Fruit fly (Drosophila melanogaster): ENCODE measurements around the gene if.

The if gene

dm6 chrX:16751579-16752156 lies 31.6 kb downstream of the if start, which contains the start of gene goe (continued):
- TF ChIP-seq knrl (GFP tag; IDR thresholded peaks at IDR 0.05; ENCODE audit: partially characterized antibody) (peak; percentile 87), CG11723 (GFP tag; optimal IDR thresholded peaks at IDR 0.05) (peak; percentile 64), Eip74EF (GFP tag; optimal IDR thresholded peaks at IDR 0.05) (peak in 1 of 2 experiments; percentile 3), slou (GFP tag; optimal IDR thresholded peaks at IDR 0.05) (peak; percentile 86), CG32532 (GFP tag; IDR thresholded peaks at IDR 0.05) (peak; percentile 88), Oaz (GFP tag; IDR thresholded peaks at IDR 0.05) (peak; percentile 71), CG4820 (GFP tag; optimal IDR thresholded peaks at IDR 0.05) (no peak), Doc2 (GFP tag; IDR thresholded peaks at IDR 0.05) (no peak), pfk (GFP tag; optimal IDR thresholded peaks at IDR 0.05) (peak; percentile 49), zen2 (GFP tag; IDR thresholded peaks at IDR 0.05; ENCODE audit: partially characterized antibody) (peak; percentile 71), Max (GFP tag; optimal IDR thresholded peaks at IDR 0.05) (peak; percentile 37), lola (GFP tag; optimal IDR thresholded peaks at IDR 0.05) (peak in 1 of 3 experiments; percentile 28), Bteb2 (GFP tag; optimal IDR thresholded peaks at IDR 0.05) (peak; percentile 88), pros (GFP tag; optimal IDR thresholded peaks at IDR 0.05) (no peak), trh (GFP tag; optimal IDR thresholded peaks at IDR 0.05) (peak; percentile 72), tgo (GFP tag; IDR thresholded peaks at IDR 0.05) (peak; percentile 63), CG18011 (GFP tag; optimal IDR thresholded peaks at IDR 0.05) (peak; percentile 65), inv (GFP tag; IDR thresholded peaks at IDR 0.05; ENCODE audit: partially characterized antibody) (peak; percentile 94), bbx (GFP tag; IDR thresholded peaks at IDR 0.05; ENCODE audit: partially characterized antibody) (peak; percentile 95), HHEX (GFP tag; optimal IDR thresholded peaks at IDR 0.05) (peak; percentile 59), Scr (GFP tag; IDR thresholded peaks at IDR 0.05; ENCODE audit: partially characterized antibody) (peak; percentile 89), CG12299 (tag; optimal IDR thresholded peaks at IDR 0.05) (peak; percentile 78), tio (GFP tag; optimal IDR thresholded peaks at IDR 0.05) (peak; percentile 68), CG3726 (GFP tag; IDR thresholded peaks at IDR 0.05) (0 out of 3 replicates have a peak, but pooled peaks have one; percentile 28), bcd (GFP tag; optimal IDR thresholded peaks at IDR 0.05) (peak; percentile 85), CG2875 (GFP tag; optimal IDR thresholded peaks at IDR 0.05) (peak; percentile 76), CG8290 (GFP tag; optimal IDR thresholded peaks at IDR 0.05) (peak; percentile 83), CG8290 (tag; optimal IDR thresholded peaks at IDR 0.05) (peak in 1 of 2 experiments; percentile 90), CG18262 (tag; optimal IDR thresholded peaks at IDR 0.05) (peak; percentile 31), HLH3B (GFP tag; IDR thresholded peaks at IDR 0.05) (peak; percentile 71), nerfin-1 (tag; optimal IDR thresholded peaks at IDR 0.05) (no peak), hkb (optimal IDR thresholded peaks at IDR 0.05) (no peak), hkb (GFP tag; IDR thresholded peaks at IDR 0.05) (peak; percentile 68), ci (GFP tag; IDR thresholded peaks at IDR 0.05) (peak; percentile 96), ase (GFP tag; IDR thresholded peaks at IDR 0.05) (peak; percentile 73; the same call in 2 of the 3 replicates), Six4 (GFP tag; optimal IDR thresholded peaks at IDR 0.05) (peak; percentile 40), tap (tag; optimal IDR thresholded peaks at IDR 0.05) (peak; percentile 34), ERR (GFP tag; optimal IDR thresholded peaks at IDR 0.05) (peak; percentile 77), MTF-1 (GFP tag; optimal IDR thresholded peaks at IDR 0.05; ENCODE audit: borderline replicate concordance) (peak; percentile 81), CG16813 (GFP tag; IDR thresholded peaks at IDR 0.05; ENCODE audit: partially characterized antibody) (peak; percentile 92), disco-r (GFP tag; optimal IDR thresholded peaks at IDR 0.05) (peak; percentile 83), amos (GFP tag; IDR thresholded peaks at IDR 0.05; ENCODE audit: partially characterized antibody) (peak; percentile 97), vfl (GFP tag; optimal IDR thresholded peaks at IDR 0.05) (peak; percentile 87), gfzf (GFP tag; optimal IDR thresholded peaks at IDR 0.05) (peak; percentile 65), cwo (GFP tag; optimal IDR thresholded peaks at IDR 0.05) (peak; percentile 34), CG2678 (tag; optimal IDR thresholded peaks at IDR 0.05) (peak; percentile 51), CrebB (tag; optimal IDR thresholded peaks at IDR 0.05) (peak; percentile 83), CG9932 (GFP tag; IDR thresholded peaks at IDR 0.05) (peak; percentile 92), CG6791 (GFP tag; IDR thresholded peaks at IDR 0.05; ENCODE audit: partially characterized antibody) (peak; percentile 83)
